Worm (Caenorhabditis elegans): ENCODE results near the gene srw-83.

- TF ChIP-seq nhr-25 (tag; optimal IDR thresholded peaks at IDR 0.05; ENCODE audit: borderline replicate concordance, insufficient read depth) (no peak), zip-2 (tag; optimal IDR thresholded peaks at IDR 0.05) (no peak)
Measured at ce11 chrV:18430826-18431225, 4.4 kb downstream of the srw-83 start.
